Worm (Caenorhabditis elegans): ENCODE data around the gene srj-49.

DNA sequence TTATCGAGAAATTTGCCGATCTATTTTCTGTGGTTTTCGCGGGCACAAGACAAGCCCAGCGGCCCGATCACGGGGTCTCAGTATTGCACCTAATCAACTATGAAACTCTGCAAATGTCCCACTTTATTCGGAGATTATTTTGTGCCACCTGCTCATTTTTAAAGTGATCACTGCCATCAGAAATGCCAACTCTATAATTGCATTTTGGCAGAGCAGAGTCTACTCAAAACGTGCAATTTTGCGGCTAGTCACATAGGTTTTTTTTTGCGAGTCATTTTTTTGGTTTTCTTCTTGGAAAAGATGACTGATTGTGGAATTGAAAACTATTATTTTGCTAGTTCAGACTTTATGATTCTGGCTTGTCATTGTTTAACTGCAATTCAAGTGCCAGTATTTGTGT lies 16.8 kb upstream of the srj-49 start, which contains the start of gene srh-240:
- TF ChIP-seq klf-2 (GFP tag; conservative IDR thresholded peaks at IDR 0.05) (no peak), ref-1 (GFP tag; conservative IDR thresholded peaks at IDR 0.05) (no peak)
